Worm (Caenorhabditis elegans): ENCODE data around the gene T16G12.7.

Gene T16G12.7

ce11 chrIII:10030549-10030948, 9.4 kb downstream of the T16G12.7 start, which contains the start of gene M04D8.4:
TSS of gene M04D8.4 (minus strand) at chrIII:10030649.
- no peak for TF ChIP-seq fkh-2 (tag; optimal IDR thresholded peaks at IDR 0.05)
- no peak for TF ChIP-seq ama-1 (optimal IDR thresholded peaks at IDR 0.05)
- TF ChIP-seq lin-39 (tag; optimal IDR thresholded peaks at IDR 0.05): no peak
- no peak for TF ChIP-seq unc-39 (tag; optimal IDR thresholded peaks at IDR 0.05)
- TF ChIP-seq lin-15B (tag; optimal IDR thresholded peaks at IDR 0.05): no peak
- no peak for TF ChIP-seq ztf-4 (tag; optimal IDR thresholded peaks at IDR 0.05)
- no peak for TF ChIP-seq skn-1 (tag; optimal IDR thresholded peaks at IDR 0.05)
- TF ChIP-seq nhr-67 (tag; optimal IDR thresholded peaks at IDR 0.05): no peak
- no peak for TF ChIP-seq fos-1 (tag; optimal IDR thresholded peaks at IDR 0.05)
- no peak for TF ChIP-seq nhr-11 (tag; optimal IDR thresholded peaks at IDR 0.05)
- no peak for TF ChIP-seq ceh-82 (tag; optimal IDR thresholded peaks at IDR 0.05)
- no peak for TF ChIP-seq daf-12 (tag; optimal IDR thresholded peaks at IDR 0.05)
- TF ChIP-seq ceh-28 (tag; optimal IDR thresholded peaks at IDR 0.05): no peak
- no peak for TF ChIP-seq lsy-12 (tag; optimal IDR thresholded peaks at IDR 0.05)
- no peak for TF ChIP-seq nhr-12 (tag; optimal IDR thresholded peaks at IDR 0.05)
- TF ChIP-seq tbx-2 (tag; optimal IDR thresholded peaks at IDR 0.05): no peak

- TF ChIP-seq hmg-11 (tag; optimal IDR thresholded peaks at IDR 0.05) (no peak), nhr-67 (tag; optimal IDR thresholded peaks at IDR 0.05) (no peak), nhr-12 (tag; optimal IDR thresholded peaks at IDR 0.05) (no peak), jun-1 (tag; optimal IDR thresholded peaks at IDR 0.05) (no peak)
Measured at ce11 chrIII:10027947-10028346, 12.0 kb downstream of the T16G12.7 start, which contains the start of gene ins-23. TSS of gene ins-23 (plus strand) at chrIII:10028247.

ce11 chrIII:10025989-10026388, 13.9 kb downstream of the T16G12.7 start, which contains the start of gene ins-22:
TSS of gene ins-22 (plus strand) at chrIII:10026289.
- no peak for TF ChIP-seq nfya-1 (tag; optimal IDR thresholded peaks at IDR 0.05; ENCODE audit: insufficient read depth)
- TF ChIP-seq nhr-77 (tag; optimal IDR thresholded peaks at IDR 0.05): no peak
- no peak for TF ChIP-seq lin-39 (tag; optimal IDR thresholded peaks at IDR 0.05)
- TF ChIP-seq fkh-2 (tag; optimal IDR thresholded peaks at IDR 0.05): no peak
- no peak for TF ChIP-seq nhr-237 (tag; optimal IDR thresholded peaks at IDR 0.05)
- TF ChIP-seq ceh-28 (tag; optimal IDR thresholded peaks at IDR 0.05): no peak
- no peak for TF ChIP-seq ZK546.5 (tag; optimal IDR thresholded peaks at IDR 0.05)
- no peak for TF ChIP-seq egl-5 (tag; optimal IDR thresholded peaks at IDR 0.05)
- no peak for TF ChIP-seq pqm-1 (tag; optimal IDR thresholded peaks at IDR 0.05)

ce11 chrIII:10023452-10023851, 16.5 kb downstream of the T16G12.7 start, which contains the start of gene ins-21:
TSS of gene ins-21 (plus strand) at chrIII:10023752.
- TF ChIP-seq ceh-9 (tag; optimal IDR thresholded peaks at IDR 0.05) (no peak), ZK546.5 (tag; optimal IDR thresholded peaks at IDR 0.05) (no peak)

ce11 chrIII:10018007-10018406, 21.9 kb downstream of the T16G12.7 start:
- TF ChIP-seq nhr-237 (tag; optimal IDR thresholded peaks at IDR 0.05) (no peak), R02D3.7 (tag; optimal IDR thresholded peaks at IDR 0.05) (no peak), ztf-11 (tag; optimal IDR thresholded peaks at IDR 0.05) (no peak), tbx-2 (tag; optimal IDR thresholded peaks at IDR 0.05) (no peak), nhr-28 (tag; optimal IDR thresholded peaks at IDR 0.05) (no peak), sea-2 (GFP tag; optimal IDR thresholded peaks at IDR 0.05) (no peak), pha-4 (tag; optimal IDR thresholded peaks at IDR 0.05) (no peak), unc-62 (GFP tag; optimal IDR thresholded peaks at IDR 0.05) (no peak), lin-39 (tag; optimal IDR thresholded peaks at IDR 0.05) (no peak), egl-5 (tag; optimal IDR thresholded peaks at IDR 0.05) (no peak), ztf-4 (tag; optimal IDR thresholded peaks at IDR 0.05) (no peak), lsy-12 (tag; optimal IDR thresholded peaks at IDR 0.05) (no peak), skn-1 (tag; optimal IDR thresholded peaks at IDR 0.05) (no peak), nhr-43 (tag; optimal IDR thresholded peaks at IDR 0.05; ENCODE audit: poor library complexity, severe bottlenecking) (no peak), nhr-25 (tag; optimal IDR thresholded peaks at IDR 0.05) (no peak), lin-15B (tag; optimal IDR thresholded peaks at IDR 0.05) (no peak)
